Worm (Caenorhabditis elegans): ENCODE results near the gene srj-9.

Gene srj-9

DNA sequence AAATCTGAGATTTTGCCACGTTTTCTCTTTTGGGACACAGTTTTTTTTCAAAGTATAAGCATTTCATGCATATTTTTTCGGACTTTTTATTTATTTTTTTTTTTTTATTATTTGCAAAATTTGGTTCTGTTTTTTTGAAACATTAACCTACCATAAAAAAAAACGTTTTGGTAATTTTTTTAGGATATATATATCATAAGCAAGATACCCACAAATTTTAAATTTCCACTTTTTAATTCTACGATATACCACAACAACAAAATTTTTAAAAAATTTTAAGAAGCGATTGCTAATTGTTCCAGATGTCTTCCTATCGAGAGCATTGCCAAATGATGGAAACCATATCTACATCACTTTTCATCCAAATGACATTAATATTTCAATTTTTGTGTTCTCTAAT, 3.0 kb upstream of the srj-9 start, which contains the start of gene srab-20:
Gene srab-20 (plus strand): TSS at position 301 of the 400 bp plus-strand sequence.
- TF ChIP-seq egl-27 (tag; optimal IDR thresholded peaks at IDR 0.05): no peak
- no peak for TF ChIP-seq hlh-4 (tag; optimal IDR thresholded peaks at IDR 0.05)
- no peak for TF ChIP-seq ces-1 (GFP tag; optimal IDR thresholded peaks at IDR 0.05)

- no peak for TF ChIP-seq efl-1 (optimal IDR thresholded peaks at IDR 0.05)
- peak in 1 of 2 experiments; percentile 71 for TF ChIP-seq efl-1 (GFP tag; optimal IDR thresholded peaks at IDR 0.05 in 1 of 2)
- TF ChIP-seq nhr-19 (GFP tag; conservative IDR thresholded peaks at IDR 0.05): no peak
These were observed 10.9 kb downstream of the srj-9 start for ce11 chrV:3442609-3443008.

DNA sequence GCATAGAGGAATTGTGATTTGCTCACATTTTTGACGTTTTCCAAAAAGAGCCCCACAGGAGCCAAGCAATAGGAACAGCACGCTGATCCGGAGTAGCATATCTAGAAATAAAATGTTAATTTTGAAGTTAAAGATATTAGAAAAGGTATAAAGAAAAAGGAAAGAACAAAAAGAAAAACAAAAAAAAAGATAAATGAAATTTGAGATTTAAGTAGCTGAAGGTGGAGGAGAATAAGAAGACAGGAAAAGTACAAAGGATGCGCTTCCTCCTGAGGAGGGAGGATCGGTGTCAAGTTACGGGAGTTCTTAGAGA, 13.0 kb downstream of the srj-9 start, which contains the start of gene cfz-2:
Gene cfz-2 (minus strand): TSS at position 101 of the 313 bp plus-strand sequence.
- TF ChIP-seq pqm-1 (tag; optimal IDR thresholded peaks at IDR 0.05) (no peak), ceh-90 (tag; optimal IDR thresholded peaks at IDR 0.05) (no peak), dsc-1 (tag; optimal IDR thresholded peaks at IDR 0.05) (no peak), nhr-237 (tag; optimal IDR thresholded peaks at IDR 0.05) (no peak), hlh-17 (GFP tag; optimal IDR thresholded peaks at IDR 0.05; ENCODE audit: borderline replicate concordance) (no peak), mep-1 (tag; optimal IDR thresholded peaks at IDR 0.05) (no peak), ces-1 (GFP tag; optimal IDR thresholded peaks at IDR 0.05) (no peak), lin-13 (GFP tag; optimal IDR thresholded peaks at IDR 0.05) (no peak), sox-4 (tag; optimal IDR thresholded peaks at IDR 0.05) (no peak), rnt-1 (tag; optimal IDR thresholded peaks at IDR 0.05) (no peak), snpc-4 (tag; optimal IDR thresholded peaks at IDR 0.05) (no peak), tbx-2 (tag; optimal IDR thresholded peaks at IDR 0.05) (no peak), lin-14 (GFP tag; optimal IDR thresholded peaks at IDR 0.05) (no peak), unc-62 (GFP tag; optimal IDR thresholded peaks at IDR 0.05) (no peak), ztf-4 (tag; optimal IDR thresholded peaks at IDR 0.05) (no peak), mef-2 (tag; optimal IDR thresholded peaks at IDR 0.05) (no peak)

ce11 chrV:3445090-3445832, 13.5 kb downstream of the srj-9 start:
- TF ChIP-seq efl-1 (optimal IDR thresholded peaks at IDR 0.05) (no peak), efl-1 (GFP tag; optimal IDR thresholded peaks at IDR 0.05 in 1 of 2) (peak in 1 of 2 experiments; percentile 83), alr-1 (tag; optimal IDR thresholded peaks at IDR 0.05; ENCODE audit: borderline replicate concordance) (no peak), swsn-7 (tag; optimal IDR thresholded peaks at IDR 0.05) (no peak)

- TF ChIP-seq lin-15B (tag; optimal IDR thresholded peaks at IDR 0.05) (no peak), elt-2 (tag; optimal IDR thresholded peaks at IDR 0.05) (no peak), egl-13 (tag; optimal IDR thresholded peaks at IDR 0.05) (no peak), sup-37 (GFP tag; optimal IDR thresholded peaks at IDR 0.05) (no peak), unc-86 (tag; optimal IDR thresholded peaks at IDR 0.05) (no peak), nhr-71 (tag; optimal IDR thresholded peaks at IDR 0.05) (no peak), pag-3 (tag; optimal IDR thresholded peaks at IDR 0.05; ENCODE audit: borderline replicate concordance, insufficient read depth) (no peak), nhr-90 (tag; optimal IDR thresholded peaks at IDR 0.05; ENCODE audit: poor library complexity) (no peak), Y116A8C.19 (tag; optimal IDR thresholded peaks at IDR 0.05; ENCODE audit: borderline replicate concordance) (no peak), fkh-4 (tag; optimal IDR thresholded peaks at IDR 0.05; ENCODE audit: borderline replicate concordance) (no peak), nhr-77 (tag; optimal IDR thresholded peaks at IDR 0.05) (no peak), nhr-47 (tag; optimal IDR thresholded peaks at IDR 0.05) (no peak), hpl-2 (GFP tag; optimal IDR thresholded peaks at IDR 0.05) (no peak), nhr-11 (tag; optimal IDR thresholded peaks at IDR 0.05) (no peak), sox-4 (tag; optimal IDR thresholded peaks at IDR 0.05) (no peak)
These were observed 18.1 kb downstream of the srj-9 start for ce11 chrV:3449810-3450209.
